Worm (Caenorhabditis elegans) whole organism, L4 larva: ENCODE results near the gene apl-1.

Experiments used
- D1046.2 ChIP-seq: fragments of 200-800 bp; sonication (Bioruptor generic); IDR thresholded peaks from 2 replicates; pipeline ENCODE4 v1.3.6; 2022; ENCODE audit warnings: missing genetic modification characterization, missing compliant biosample characterization
- F10B5.3 ChIP-seq: sonication (generic microtip); optimal IDR thresholded peaks from 2 replicates; lab custom pipeline; 2016; ENCODE audit warnings: mild to moderate bottlenecking, missing genetic modification characterization, missing compliant biosample characterization
- F49E8.2 ChIP-seq: sonication (generic microtip); optimal IDR thresholded peaks from 2 replicates; lab custom pipeline; 2016; ENCODE audit warnings: missing compliant biosample characterization, mild to moderate bottlenecking, missing genetic modification characterization, borderline replicate concordance
- Y5F2A.4 ChIP-seq: fragments of 200-800 bp; sonication (Bioruptor generic); optimal IDR thresholded peaks from 2 replicates; lab custom pipeline; 2018; ENCODE audit warnings: mild to moderate bottlenecking, missing genetic modification characterization, missing compliant biosample characterization
- Y75B8A.6 ChIP-seq: fragments of 200-800 bp; sonication (Bioruptor generic); IDR thresholded peaks from 2 replicates; pipeline ENCODE4 v1.3.6; 2022; ENCODE audit warnings: missing genetic modification reagents, missing genetic modification characterization, missing compliant biosample characterization
- ZK337.2 ChIP-seq: fragments of 200-800 bp; sonication (Bioruptor generic); IDR thresholded peaks from 2 replicates; pipeline ENCODE4 v1.3.6; 2022; ENCODE audit warnings: missing genetic modification reagents, missing genetic modification characterization, missing compliant biosample characterization
- aly-2 ChIP-seq: sonication (generic microtip); optimal IDR thresholded peaks from 2 replicates; lab custom pipeline; 2018; ENCODE audit warnings: missing biosample characterization, missing genetic modification characterization
- ama-1 ChIP-seq: fragments of 150-350 bp; optimal IDR thresholded peaks from 2 replicates; lab custom pipeline; 2014; ENCODE audit warnings: inconsistent platforms, mixed read lengths
- attf-4 ChIP-seq: sonication (generic microtip); optimal IDR thresholded peaks from 3 replicates; lab custom pipeline; 2017; ENCODE audit warnings: missing biosample characterization, missing genetic modification characterization
- ceh-28 ChIP-seq: fragments of 150-350 bp; optimal IDR thresholded peaks from 2 replicates; lab custom pipeline; 2014; ENCODE audit warnings: missing biosample characterization, missing genetic modification reagents, missing genetic modification characterization
- ceh-32 ChIP-seq: sonication (generic microtip); optimal IDR thresholded peaks from 2 replicates; lab custom pipeline; 2016; ENCODE audit warnings: mild to moderate bottlenecking, missing genetic modification characterization, missing compliant biosample characterization; ENCODE audit not compliant: poor library complexity
- ceh-44 ChIP-seq: fragments of 200-800 bp; sonication (Bioruptor generic); IDR thresholded peaks from 2 replicates; pipeline ENCODE4 v1.3.6; 2022; ENCODE audit warnings: missing genetic modification reagents, missing genetic modification characterization, missing compliant biosample characterization
- ceh-62 ChIP-seq: sonication (generic microtip); optimal IDR thresholded peaks from 2 replicates; lab custom pipeline; 2017; ENCODE audit warnings: missing biosample characterization, missing genetic modification characterization
- ces-1 ChIP-seq: fragments of 150-350 bp; sonication (generic microtip); optimal IDR thresholded peaks from 4 replicates; lab custom pipeline; 2014; ENCODE audit warnings: missing biosample characterization, missing genetic modification reagents, missing genetic modification characterization
- cey-2 ChIP-seq: sonication (generic microtip); optimal IDR thresholded peaks from 3 replicates; lab custom pipeline; 2017; ENCODE audit warnings: missing genetic modification characterization, mild to moderate bottlenecking, missing compliant biosample characterization, antibody characterized with exemption, borderline replicate concordance; ENCODE audit not compliant: insufficient read depth
- dmd-6 ChIP-seq: fragments of 200-800 bp; sonication (Bioruptor generic); IDR thresholded peaks from 2 replicates; pipeline ENCODE4 v1.3.6; 2022; ENCODE audit warnings: missing genetic modification reagents, missing genetic modification characterization, missing compliant biosample characterization
- dmd-9 ChIP-seq: fragments of 200-800 bp; sonication (Bioruptor generic); IDR thresholded peaks from 2 replicates; pipeline ENCODE4 v1.3.6; 2022; ENCODE audit warnings: missing genetic modification reagents, missing genetic modification characterization, missing compliant biosample characterization
- egl-27 ChIP-seq: sonication (generic microtip); optimal IDR thresholded peaks from 3 replicates; lab custom pipeline; 2017; ENCODE audit warnings: missing biosample characterization, missing genetic modification reagents, missing genetic modification characterization
- egl-43 ChIP-seq: fragments of 200-800 bp; sonication (Bioruptor generic); IDR thresholded peaks from 2 replicates; pipeline ENCODE4 v1.3.6; 2022; ENCODE audit warnings: missing genetic modification reagents, missing genetic modification characterization, missing compliant biosample characterization
- fkh-10 ChIP-seq: fragments of 150-350 bp; optimal IDR thresholded peaks from 2 replicates; lab custom pipeline; 2014; ENCODE audit warnings: missing biosample characterization, missing genetic modification reagents, missing genetic modification characterization
- gei-8 ChIP-seq: fragments of 200-800 bp; sonication (Bioruptor generic); optimal IDR thresholded peaks from 2 replicates; lab custom pipeline; 2018; ENCODE audit warnings: mild to moderate bottlenecking, missing genetic modification characterization, missing compliant biosample characterization
- hmg-1.1 ChIP-seq: fragments of 200-800 bp; sonication (Bioruptor generic); IDR thresholded peaks from 2 replicates; pipeline ENCODE4 v1.3.6; 2022; ENCODE audit warnings: missing genetic modification reagents, missing genetic modification characterization, missing compliant biosample characterization
- jun-1 ChIP-seq: fragments of 150-350 bp; optimal IDR thresholded peaks from 2 replicates; lab custom pipeline; 2014; ENCODE audit warnings: missing biosample characterization, missing genetic modification reagents, missing genetic modification characterization
- lin-1 ChIP-seq: fragments of 200-800 bp; sonication (Bioruptor generic); IDR thresholded peaks from 2 replicates; pipeline ENCODE4 v1.3.6; 2022; ENCODE audit warnings: missing genetic modification reagents, missing genetic modification characterization, missing compliant biosample characterization
- lin-15B ChIP-seq: fragments of 150-350 bp; sonication (generic microtip); optimal IDR thresholded peaks from 3 replicates; lab custom pipeline; 2014; ENCODE audit warnings: missing biosample characterization, missing genetic modification characterization
- lin-38 ChIP-seq: fragments of 200-800 bp; sonication (Bioruptor generic); IDR thresholded peaks from 2 replicates; pipeline ENCODE4 v1.3.6; 2022; ENCODE audit warnings: missing genetic modification reagents, missing genetic modification characterization, missing compliant biosample characterization
- lsy-2 ChIP-seq, 2 experiments: fragments of 150-350 bp in 1 of 2; sonication (generic microtip) in 1 of 2; optimal IDR thresholded peaks; 2 replicates each; lab custom pipeline; 2014 to 2017; ENCODE audit warnings: missing biosample characterization in 2 of 2, missing genetic modification characterization in 2 of 2
- madf-5 ChIP-seq, 2 experiments: fragments of 200-800 bp; sonication (Bioruptor generic); IDR thresholded peaks; 2 replicates each; pipeline ENCODE4 v1.3.6; 2022; ENCODE audit warnings: missing compliant biosample characterization in 2 of 2, missing genetic modification characterization in 2 of 2
- madf-9 ChIP-seq: fragments of 200-800 bp; sonication (Bioruptor generic); conservative IDR thresholded peaks from 2 replicates; pipeline ENCODE4 v1.3.6; 2022; ENCODE audit warnings: missing genetic modification reagents, missing genetic modification characterization, missing compliant biosample characterization
- mdl-1 ChIP-seq, 2 experiments: fragments of 150-350 bp in 1 of 2; sonication (generic microtip) in 1 of 2; optimal IDR thresholded peaks; 2 replicates each; lab custom pipeline; 2014 to 2017; ENCODE audit warnings: missing biosample characterization in 2 of 2, missing genetic modification characterization in 2 of 2
- mxl-2 ChIP-seq: fragments of 200-800 bp; sonication (Bioruptor generic); conservative IDR thresholded peaks from 2 replicates; pipeline ENCODE4 v1.3.6; 2022; ENCODE audit warnings: missing genetic modification reagents, missing genetic modification characterization, missing compliant biosample characterization
- nhr-102 ChIP-seq: sonication (generic microtip); optimal IDR thresholded peaks from 2 replicates; lab custom pipeline; 2016; ENCODE audit warnings: mild to moderate bottlenecking, missing genetic modification characterization, moderate library complexity, missing compliant biosample characterization
- nhr-237 ChIP-seq: sonication (generic microtip); optimal IDR thresholded peaks from 2 replicates; lab custom pipeline; 2017; ENCODE audit warnings: missing biosample characterization, missing genetic modification characterization
- nhr-28 ChIP-seq: fragments of 150-350 bp; optimal IDR thresholded peaks from 2 replicates; lab custom pipeline; 2014; ENCODE audit warnings: missing biosample characterization, missing genetic modification characterization
- nhr-42 ChIP-seq: fragments of 200-800 bp; sonication (Bioruptor generic); IDR thresholded peaks from 2 replicates; pipeline ENCODE4 v1.3.6; 2022; ENCODE audit warnings: missing genetic modification characterization, missing compliant biosample characterization
- rbr-2 ChIP-seq: sonication (generic microtip); optimal IDR thresholded peaks from 2 replicates; lab custom pipeline; 2016; ENCODE audit warnings: missing genotype, missing genetic modification characterization, missing compliant biosample characterization
- saeg-2 ChIP-seq: fragments of 200-800 bp; sonication (Bioruptor generic); IDR thresholded peaks from 2 replicates; pipeline ENCODE4 v1.3.6; 2022; ENCODE audit warnings: missing genetic modification reagents, missing genetic modification characterization, missing compliant biosample characterization
- sdz-12 ChIP-seq: fragments of 200-800 bp; sonication (Bioruptor generic); optimal IDR thresholded peaks from 2 replicates; lab custom pipeline; 2018; ENCODE audit warnings: mild to moderate bottlenecking, missing genetic modification characterization, missing compliant biosample characterization
- set-16 ChIP-seq: fragments of 200-800 bp; sonication (Bioruptor generic); IDR thresholded peaks from 2 replicates; pipeline ENCODE4 v1.3.6; 2022; ENCODE audit warnings: missing genetic modification reagents, missing genetic modification characterization, missing compliant biosample characterization
- snpc-1.2 ChIP-seq: fragments of 200-800 bp; sonication (Bioruptor generic); IDR thresholded peaks from 2 replicates; pipeline ENCODE4 v1.3.6; 2022; ENCODE audit warnings: missing genetic modification reagents, missing genetic modification characterization, missing compliant biosample characterization
- snpc-4 ChIP-seq: fragments of 150-350 bp; optimal IDR thresholded peaks from 2 replicates; lab custom pipeline; 2014; ENCODE audit warnings: missing biosample characterization, missing genetic modification characterization
- spr-1 ChIP-seq: sonication (generic microtip); optimal IDR thresholded peaks from 2 replicates; lab custom pipeline; 2016; ENCODE audit warnings: mild to moderate bottlenecking, missing genetic modification characterization, missing compliant biosample characterization
- spr-3 ChIP-seq: fragments of 200-800 bp; sonication (Bioruptor generic); optimal IDR thresholded peaks from 2 replicates; lab custom pipeline; 2018; ENCODE audit warnings: mild to moderate bottlenecking, missing genetic modification characterization, missing compliant biosample characterization
- tra-1 ChIP-seq: fragments of 200-800 bp; sonication (Bioruptor generic); IDR thresholded peaks from 2 replicates; pipeline ENCODE4 v1.3.6; 2022; ENCODE audit warnings: missing genetic modification reagents, missing genetic modification characterization, missing compliant biosample characterization
- unc-39 ChIP-seq: sonication (generic microtip); optimal IDR thresholded peaks from 2 replicates; lab custom pipeline; 2017; ENCODE audit warnings: missing biosample characterization, missing genetic modification characterization
- zag-1 ChIP-seq: fragments of 150-350 bp; optimal IDR thresholded peaks from 2 replicates; lab custom pipeline; 2014; ENCODE audit warnings: missing biosample characterization, missing genetic modification characterization
- zfp-2 ChIP-seq: sonication (generic microtip); optimal IDR thresholded peaks from 2 replicates; lab custom pipeline; 2016; ENCODE audit warnings: mild to moderate bottlenecking, missing genetic modification characterization, missing compliant biosample characterization
- zfp-3 ChIP-seq: fragments of 200-800 bp; sonication (Bioruptor generic); conservative IDR thresholded peaks from 2 replicates; pipeline ENCODE4 v1.3.6; 2022; ENCODE audit warnings: missing genetic modification reagents, missing genetic modification characterization, missing compliant biosample characterization
- zip-2 ChIP-seq: fragments of 150-350 bp; optimal IDR thresholded peaks from 2 replicates; lab custom pipeline; 2014; ENCODE audit warnings: missing biosample characterization, missing genetic modification characterization
- ztf-11 ChIP-seq: fragments of 150-350 bp; optimal IDR thresholded peaks from 2 replicates; lab custom pipeline; 2014; ENCODE audit warnings: missing biosample characterization, missing genetic modification characterization
- ztf-7 ChIP-seq: fragments of 150-350 bp; optimal IDR thresholded peaks from 2 replicates; lab custom pipeline; 2014; ENCODE audit warnings: missing biosample characterization, missing genetic modification characterization

apl-1 gene

ce11 chrX:5077696-5078343 lies 38.8 kb downstream of the apl-1 start, which contains the start of gene cal-5 (continued):
- no peak for TF ChIP-seq nhr-102 (tag; lab: Kevin White, UChicago)
- no peak for TF ChIP-seq mxl-2 (GFP tag; lab: Robert Waterston, UW)
- no peak for TF ChIP-seq ceh-44 (GFP tag; lab: Robert Waterston, UW)
- TF ChIP-seq nhr-42 (GFP tag; lab: Robert Waterston, UW) = 0 out of 2 replicates have a peak, but pooled peaks have one; percentile 31
- no peak for TF ChIP-seq zfp-2 (tag; lab: Kevin White, UChicago)
- no peak for TF ChIP-seq D1046.2 (GFP tag; lab: Robert Waterston, UW)
- no peak for TF ChIP-seq ztf-7 (tag; lab: Kevin White, UChicago)
- peak; percentile 47; the same call in 1 of the 2 replicates for TF ChIP-seq lin-1
- no peak for TF ChIP-seq Y75B8A.6
- TF ChIP-seq ceh-62 = no peak
- TF ChIP-seq attf-4 (tag; lab: Kevin White, UChicago) = no peak
- TF ChIP-seq egl-27 (tag; lab: Kevin White, UChicago) = no peak
- no peak for TF ChIP-seq ceh-28 (tag; lab: Kevin White, UChicago)
- TF ChIP-seq madf-9 = no peak
- no peak for TF ChIP-seq F10B5.3 (tag; lab: Kevin White, UChicago)
- TF ChIP-seq snpc-4 (tag; lab: Kevin White, UChicago) = no peak
- TF ChIP-seq set-16 (GFP tag; lab: Robert Waterston, UW) = peak; percentile 54
- TF ChIP-seq snpc-1.2 (GFP tag; lab: Robert Waterston, UW) = no peak
- TF ChIP-seq nhr-28 (tag; lab: Kevin White, UChicago) = peak; percentile 9
- no peak for TF ChIP-seq gei-8
- no peak for TF ChIP-seq nhr-237 (tag; lab: Kevin White, UChicago)
- TF ChIP-seq ama-1 = no peak
- no peak for TF ChIP-seq sdz-12 (GFP tag; lab: Kevin White, UChicago)
- no peak for TF ChIP-seq zfp-3 (GFP tag; lab: Robert Waterston, UW)
- no peak for TF ChIP-seq dmd-9 (GFP tag; lab: Robert Waterston, UW)
- no peak for TF ChIP-seq aly-2 (tag; lab: Kevin White, UChicago)
- no peak for TF ChIP-seq Y5F2A.4
- no peak for TF ChIP-seq lin-38 (GFP tag; lab: Robert Waterston, UW)
- TF ChIP-seq fkh-10 (GFP tag; lab: Kevin White, UChicago) = no peak
- TF ChIP-seq dmd-6 = peak; percentile 74
- no peak for TF ChIP-seq unc-39 (tag; lab: Kevin White, UChicago)
- no peak for TF ChIP-seq madf-5 (GFP tag; IDR thresholded peaks at IDR 0.05; lab: Robert Waterston, UW)
- TF ChIP-seq zag-1 (tag; lab: Kevin White, UChicago) = no peak
- TF ChIP-seq lsy-2 (tag; optimal IDR thresholded peaks at IDR 0.05; lab: Kevin White, UChicago) = no peak
- no peak for TF ChIP-seq jun-1 (tag; lab: Kevin White, UChicago)
- TF ChIP-seq ceh-32 (tag; lab: Kevin White, UChicago) = no peak
- no peak for TF ChIP-seq spr-3
- 0 out of 2 replicates have a peak, but pooled peaks have one; percentile 13 for TF ChIP-seq ZK337.2 (GFP tag; lab: Robert Waterston, UW)
- peak; percentile 45 for TF ChIP-seq rbr-2 (tag; lab: Kevin White, UChicago)
- peak; percentile 35; the same call in 1 of the 2 replicates for TF ChIP-seq egl-43 (GFP tag; lab: Robert Waterston, UW)
- TF ChIP-seq ces-1 (GFP tag; lab: Kevin White, UChicago) = no peak
- TF ChIP-seq mdl-1 (tag; optimal IDR thresholded peaks at IDR 0.05; lab: Kevin White, UChicago) = peak; percentile 25 to 59
- TF ChIP-seq ztf-11 (tag; lab: Kevin White, UChicago) = no peak
- TF ChIP-seq spr-1 (tag; lab: Kevin White, UChicago) = no peak
- no peak for TF ChIP-seq F49E8.2 (tag; lab: Kevin White, UChicago)
- TF ChIP-seq lin-15B (tag; lab: Kevin White, UChicago) = no peak
- no peak for TF ChIP-seq saeg-2 (GFP tag; lab: Robert Waterston, UW)
- no peak for TF ChIP-seq tra-1 (GFP tag; lab: Robert Waterston, UW)
- TF ChIP-seq hmg-1.1 (GFP tag; lab: Robert Waterston, UW) = peak; percentile 24; the same call in 1 of the 2 replicates
- no peak for TF ChIP-seq zip-2 (tag; lab: Kevin White, UChicago)
- no peak for TF ChIP-seq cey-2
